Worm (Caenorhabditis elegans) whole organism, L3 larva: Measurements from ENCODE around the gene F59F5.4.

Experiments
- R02D3.7 ChIP-seq: fragments of 150-350 bp; optimal IDR thresholded peaks from 2 replicates; lab custom pipeline; 2014; ENCODE audit warnings: missing biosample characterization, missing genetic modification characterization
- ama-1 ChIP-seq: fragments of 150-350 bp; optimal IDR thresholded peaks from 2 replicates; lab custom pipeline; 2018
- ceh-16 ChIP-seq: sonication (generic microtip); optimal IDR thresholded peaks from 2 replicates; lab custom pipeline; 2017; ENCODE audit warnings: missing biosample characterization, missing genetic modification characterization
- ceh-28 ChIP-seq: fragments of 150-350 bp; optimal IDR thresholded peaks from 2 replicates; lab custom pipeline; 2014; ENCODE audit warnings: missing biosample characterization, missing genetic modification reagents, missing genetic modification characterization
- ceh-9 ChIP-seq: sonication (generic microtip); optimal IDR thresholded peaks from 2 replicates; lab custom pipeline; 2018; ENCODE audit warnings: missing biosample characterization, missing genetic modification characterization
- daf-12 ChIP-seq: fragments of 150-350 bp; optimal IDR thresholded peaks from 2 replicates; lab custom pipeline; 2014; ENCODE audit warnings: missing biosample characterization, missing genetic modification reagents, missing genetic modification characterization
- egl-27 ChIP-seq: sonication (generic microtip); optimal IDR thresholded peaks from 4 replicates; lab custom pipeline; 2017; ENCODE audit warnings: missing biosample characterization, missing genetic modification reagents, missing genetic modification characterization
- egl-5 ChIP-seq: fragments of 150-350 bp; optimal IDR thresholded peaks from 2 replicates; lab custom pipeline; 2017; ENCODE audit warnings: missing biosample characterization, missing genetic modification reagents, missing genetic modification characterization, inconsistent platforms
- elt-1 ChIP-seq: fragments of 150-350 bp; optimal IDR thresholded peaks from 2 replicates; lab custom pipeline; 2014; ENCODE audit warnings: missing biosample characterization, missing genetic modification characterization
- elt-2 ChIP-seq: sonication (generic microtip); optimal IDR thresholded peaks from 2 replicates; lab custom pipeline; 2016; ENCODE audit warnings: missing genetic modification reagents, mild to moderate bottlenecking, missing genetic modification characterization, missing compliant biosample characterization
- elt-3 ChIP-seq, 3 experiments: fragments of 150-350 bp in 1 of 3; sonication (generic microtip) in 2 of 3; optimal IDR thresholded peaks; 2 replicates in 2 of 3; 4 replicates in 1 of 3; lab custom pipeline; 2014 to 2017; ENCODE audit warnings: missing biosample characterization in 3 of 3, missing genetic modification characterization in 3 of 3
- eor-1 ChIP-seq, 2 experiments: fragments of 150-350 bp; optimal IDR thresholded peaks; 2 replicates each; lab custom pipeline; 2014 to 2018; ENCODE audit warnings: missing biosample characterization in 2 of 2, missing genetic modification characterization in 2 of 2
- fkh-10 ChIP-seq: sonication (generic microtip); optimal IDR thresholded peaks from 2 replicates; lab custom pipeline; 2017; ENCODE audit warnings: missing biosample characterization, missing genetic modification reagents, missing genetic modification characterization
- fkh-2 ChIP-seq: fragments of 150-350 bp; optimal IDR thresholded peaks from 2 replicates; lab custom pipeline; 2014; ENCODE audit warnings: missing biosample characterization, missing genetic modification reagents, missing genetic modification characterization
- fos-1 ChIP-seq: fragments of 150-350 bp; optimal IDR thresholded peaks from 2 replicates; lab custom pipeline; 2014; ENCODE audit warnings: missing biosample characterization, missing genetic modification characterization
- hmg-11 ChIP-seq: sonication (generic microtip); optimal IDR thresholded peaks from 2 replicates; lab custom pipeline; 2016; ENCODE audit warnings: missing genetic modification characterization, missing compliant biosample characterization
- jun-1 ChIP-seq: fragments of 150-350 bp; optimal IDR thresholded peaks from 2 replicates; lab custom pipeline; 2014; ENCODE audit warnings: missing biosample characterization, missing genetic modification reagents, missing genetic modification characterization
- lin-15B ChIP-seq: fragments of 150-350 bp; optimal IDR thresholded peaks from 2 replicates; lab custom pipeline; 2014; ENCODE audit warnings: missing biosample characterization, missing genetic modification characterization
- lin-39 ChIP-seq: fragments of 150-350 bp; optimal IDR thresholded peaks from 2 replicates; lab custom pipeline; 2018; ENCODE audit warnings: missing biosample characterization, missing genetic modification reagents, missing genetic modification characterization
- lsy-12 ChIP-seq: sonication (generic microtip); optimal IDR thresholded peaks from 2 replicates; lab custom pipeline; 2016; ENCODE audit warnings: mild to moderate bottlenecking, missing genetic modification characterization, missing compliant biosample characterization
- mdl-1 ChIP-seq: fragments of 150-350 bp; optimal IDR thresholded peaks from 2 replicates; lab custom pipeline; 2014; ENCODE audit warnings: missing biosample characterization, missing genetic modification characterization
- mml-1 ChIP-seq: fragments of 150-350 bp; sonication (generic microtip); optimal IDR thresholded peaks from 3 replicates; lab custom pipeline; 2014; ENCODE audit warnings: missing biosample characterization, missing genetic modification characterization
- nfya-1 ChIP-seq: sonication (generic microtip); optimal IDR thresholded peaks from 2 replicates; lab custom pipeline; 2017; ENCODE audit warnings: missing genetic modification characterization, mild to moderate bottlenecking, missing compliant biosample characterization, antibody characterized with exemption, moderate library complexity; ENCODE audit not compliant: insufficient read depth
- nhr-11 ChIP-seq: fragments of 150-350 bp; optimal IDR thresholded peaks from 2 replicates; lab custom pipeline; 2014; ENCODE audit warnings: missing biosample characterization, missing genetic modification characterization
- nhr-12 ChIP-seq: fragments of 150-350 bp; optimal IDR thresholded peaks from 2 replicates; lab custom pipeline; 2014; ENCODE audit warnings: missing biosample characterization, missing genetic modification characterization
- nhr-23 ChIP-seq: fragments of 150-350 bp; optimal IDR thresholded peaks from 2 replicates; lab custom pipeline; 2014; ENCODE audit warnings: missing biosample characterization, missing genetic modification reagents, missing genetic modification characterization
- nhr-25 ChIP-seq: sonication (generic microtip); optimal IDR thresholded peaks from 2 replicates; lab custom pipeline; 2017; ENCODE audit warnings: missing biosample characterization, missing genetic modification characterization
- nhr-28 ChIP-seq: fragments of 150-350 bp; optimal IDR thresholded peaks from 2 replicates; lab custom pipeline; 2014; ENCODE audit warnings: missing biosample characterization, missing genetic modification characterization
- nhr-43 ChIP-seq: sonication (generic microtip); optimal IDR thresholded peaks from 2 replicates; lab custom pipeline; 2016; ENCODE audit warnings: mild to moderate bottlenecking, missing genetic modification characterization, missing compliant biosample characterization; ENCODE audit not compliant: poor library complexity, severe bottlenecking
- nhr-67 ChIP-seq: fragments of 150-350 bp; optimal IDR thresholded peaks from 2 replicates; lab custom pipeline; 2014; ENCODE audit warnings: missing biosample characterization, missing genetic modification characterization
- nhr-76 ChIP-seq: fragments of 150-350 bp; sonication (generic microtip); optimal IDR thresholded peaks from 5 replicates; lab custom pipeline; 2014; ENCODE audit warnings: missing biosample characterization, missing genetic modification characterization
- nhr-77 ChIP-seq: fragments of 150-350 bp; optimal IDR thresholded peaks from 2 replicates; lab custom pipeline; 2014; ENCODE audit warnings: missing biosample characterization, missing genetic modification characterization
- pha-4 ChIP-seq: fragments of 150-350 bp; optimal IDR thresholded peaks from 2 replicates; lab custom pipeline; 2014; ENCODE audit warnings: missing biosample characterization, missing genetic modification reagents, missing genetic modification characterization
- pqm-1 ChIP-seq: fragments of 150-350 bp; optimal IDR thresholded peaks from 2 replicates; lab custom pipeline; 2017; ENCODE audit warnings: missing biosample characterization, missing genetic modification characterization, inconsistent platforms
- sea-2 ChIP-seq: fragments of 150-350 bp; sonication (generic microtip); optimal IDR thresholded peaks from 4 replicates; lab custom pipeline; 2014; ENCODE audit warnings: missing biosample characterization, missing genetic modification reagents, missing genetic modification characterization
- skn-1 ChIP-seq: fragments of 150-350 bp; optimal IDR thresholded peaks from 2 replicates; lab custom pipeline; 2014; ENCODE audit warnings: missing biosample characterization, missing genetic modification characterization
- snpc-4 ChIP-seq: fragments of 150-350 bp; optimal IDR thresholded peaks from 2 replicates; lab custom pipeline; 2014; ENCODE audit warnings: missing biosample characterization, missing genetic modification characterization
- tbx-2 ChIP-seq: sonication (generic microtip); optimal IDR thresholded peaks from 2 replicates; lab custom pipeline; 2016; ENCODE audit warnings: mild to moderate bottlenecking, missing genetic modification characterization, missing compliant biosample characterization
- unc-39 ChIP-seq: sonication (generic microtip); optimal IDR thresholded peaks from 4 replicates; lab custom pipeline; 2017; ENCODE audit warnings: missing biosample characterization, missing genetic modification characterization
- unc-62 ChIP-seq: fragments of 150-350 bp; sonication (generic microtip); optimal IDR thresholded peaks from 4 replicates; lab custom pipeline; 2014; ENCODE audit warnings: missing biosample characterization, missing genetic modification reagents, missing genetic modification characterization
- zag-1 ChIP-seq: fragments of 150-350 bp; optimal IDR thresholded peaks from 2 replicates; lab custom pipeline; 2014; ENCODE audit warnings: missing biosample characterization, missing genetic modification characterization
- ztf-11 ChIP-seq: fragments of 150-350 bp; optimal IDR thresholded peaks from 2 replicates; lab custom pipeline; 2014; ENCODE audit warnings: missing biosample characterization, missing genetic modification characterization
- ztf-4 ChIP-seq: fragments of 150-350 bp; optimal IDR thresholded peaks from 2 replicates; lab custom pipeline; 2014; ENCODE audit warnings: missing biosample characterization, missing genetic modification characterization

The F59F5.4 gene

ce11 chrX:10553048-10553447, 10.2 kb downstream of the F59F5.4 start:
- TF ChIP-seq skn-1 (tag; lab: Kevin White, UChicago) = no peak
- TF ChIP-seq lin-39 (tag; lab: Kevin White, UChicago) = no peak
- no peak for TF ChIP-seq ama-1
- no peak for TF ChIP-seq mdl-1
- TF ChIP-seq egl-5 (tag; lab: Kevin White, UChicago) = no peak
- TF ChIP-seq unc-62 (GFP tag; lab: Kevin White, UChicago) = no peak
- no peak for TF ChIP-seq ceh-9 (tag; lab: Kevin White, UChicago)
- no peak for TF ChIP-seq fkh-10 (GFP tag; lab: Kevin White, UChicago)
- no peak for TF ChIP-seq nhr-11
- no peak for TF ChIP-seq zag-1 (tag; lab: Kevin White, UChicago)
- TF ChIP-seq R02D3.7 (tag; lab: Kevin White, UChicago) = no peak
- no peak for TF ChIP-seq snpc-4 (tag; lab: Kevin White, UChicago)
- no peak for TF ChIP-seq nhr-12 (tag; lab: Kevin White, UChicago)

- TF ChIP-seq ztf-4 (tag; lab: Kevin White, UChicago) (no peak), hmg-11 (tag; lab: Kevin White, UChicago) (peak; percentile 95), nhr-77 (tag; lab: Kevin White, UChicago) (no peak), elt-2 (peak; percentile 34), pha-4 (peak; percentile 68), fkh-10 (GFP tag; lab: Kevin White, UChicago) (peak; percentile 85), nhr-12 (tag; lab: Kevin White, UChicago) (no peak), egl-27 (peak; percentile 4), ceh-28 (tag; lab: Kevin White, UChicago) (peak; percentile 70), nhr-43 (tag; lab: Kevin White, UChicago) (no peak), fkh-2 (tag; lab: Kevin White, UChicago) (no peak), unc-39 (tag; lab: Kevin White, UChicago) (no peak), lin-39 (tag; lab: Kevin White, UChicago) (peak; percentile 95), tbx-2 (tag; lab: Kevin White, UChicago) (peak; percentile 57), mdl-1 (no peak), skn-1 (tag; lab: Kevin White, UChicago) (peak; percentile 6), mml-1 (tag; lab: Kevin White, UChicago) (no peak), zag-1 (tag; lab: Kevin White, UChicago) (no peak), elt-1 (tag; lab: Kevin White, UChicago) (no peak), ceh-16 (tag; lab: Kevin White, UChicago) (no peak), nfya-1 (peak; percentile 75), pqm-1 (tag; lab: Kevin White, UChicago) (peak; percentile 2), nhr-23 (tag; lab: Kevin White, UChicago) (peak; percentile 59), unc-62 (GFP tag; lab: Kevin White, UChicago) (peak; percentile 79), lin-15B (tag; lab: Kevin White, UChicago) (peak; percentile 55), R02D3.7 (tag; lab: Kevin White, UChicago) (peak; percentile 19), ztf-11 (tag; lab: Kevin White, UChicago) (no peak), lsy-12 (tag; lab: Kevin White, UChicago) (peak; percentile 30), ama-1 (no peak), fos-1 (no peak), nhr-11 (peak; percentile 47), nhr-76 (tag; lab: Kevin White, UChicago) (no peak), jun-1 (peak; percentile 35), egl-5 (tag; lab: Kevin White, UChicago) (peak; percentile 6), nhr-25 (peak; percentile 27)
- TF ChIP-seq, all 47 proteins: peak for 20
Measured at ce11 chrX:10555189-10555964, 12.6 kb downstream of the F59F5.4 start, which contains the start of gene syd-2. Gene syd-2 (minus strand): TSS chrX:10555239.

- TF ChIP-seq tbx-2 (tag; lab: Kevin White, UChicago) (no peak), nhr-25 (no peak), ceh-16 (tag; lab: Kevin White, UChicago) (no peak), nhr-28 (tag; lab: Kevin White, UChicago) (no peak), lin-39 (tag; lab: Kevin White, UChicago) (no peak), nhr-77 (tag; lab: Kevin White, UChicago) (no peak), jun-1 (no peak), egl-5 (tag; lab: Kevin White, UChicago) (no peak), lsy-12 (tag; lab: Kevin White, UChicago) (no peak), sea-2 (GFP tag; lab: Kevin White, UChicago) (no peak), ceh-9 (tag; lab: Kevin White, UChicago) (no peak), pqm-1 (tag; lab: Kevin White, UChicago) (no peak), daf-12 (no peak), eor-1 (tag; optimal IDR thresholded peaks at IDR 0.05; lab: Kevin White, UChicago) (no peak), fos-1 (no peak), lin-15B (tag; lab: Kevin White, UChicago) (no peak), elt-3 (tag; optimal IDR thresholded peaks at IDR 0.05; lab: Kevin White, UChicago) (no peak), elt-1 (tag; lab: Kevin White, UChicago) (no peak), nhr-67 (tag; lab: Kevin White, UChicago) (no peak)
Measured at ce11 chrX:10556764-10557163, 14.0 kb downstream of the F59F5.4 start.
